Fruit fly (Drosophila melanogaster): ENCODE data around the gene CG4617.

CG4617 gene

dm6 chrX:7073234-7073878 lies 30.9 kb downstream of the CG4617 start (continued):
- no peak for TF ChIP-seq CG1529 (GFP tag; optimal IDR thresholded peaks at IDR 0.05)
- TF ChIP-seq salm (tag; optimal IDR thresholded peaks at IDR 0.05): no peak
- TF ChIP-seq CG15601 (tag; optimal IDR thresholded peaks at IDR 0.05): peak; percentile 15
- no peak for TF ChIP-seq CG7745 (tag; optimal IDR thresholded peaks at IDR 0.05)
- TF ChIP-seq lmd (GFP tag; IDR thresholded peaks at IDR 0.05): no peak
- TF ChIP-seq Pdp1 (GFP tag; optimal IDR thresholded peaks at IDR 0.05): peak in 1 of 2 experiments; percentile 61
- TF ChIP-seq pita (GFP tag; optimal IDR thresholded peaks at IDR 0.05): no peak
- no peak for TF ChIP-seq Spps (tag; optimal IDR thresholded peaks at IDR 0.05)
- TF ChIP-seq exex (tag; optimal IDR thresholded peaks at IDR 0.05): peak; percentile 79
- TF ChIP-seq CG2129 (GFP tag; IDR thresholded peaks at IDR 0.05; ENCODE audit: partially characterized antibody): no peak
- peak; percentile 29 for TF ChIP-seq CG34376 (GFP tag; optimal IDR thresholded peaks at IDR 0.05)
- no peak for TF ChIP-seq CG10267 (tag; optimal IDR thresholded peaks at IDR 0.05)
- no peak for TF ChIP-seq nerfin-2 (GFP tag; IDR thresholded peaks at IDR 0.05; ENCODE audit: partially characterized antibody)
- no peak for TF ChIP-seq pzg (GFP tag; optimal IDR thresholded peaks at IDR 0.05)
- TF ChIP-seq Nf-YB (GFP tag; optimal IDR thresholded peaks at IDR 0.05): no peak
- TF ChIP-seq wor (GFP tag; IDR thresholded peaks at IDR 0.05): no peak
- no peak for TF ChIP-seq chn (GFP tag; optimal IDR thresholded peaks at IDR 0.05)
- no peak for TF ChIP-seq Hr78 (GFP tag; optimal IDR thresholded peaks at IDR 0.05)
- TF ChIP-seq psq (GFP tag; optimal IDR thresholded peaks at IDR 0.05): no peak
- no peak for TF ChIP-seq Fer1 (GFP tag; optimal IDR thresholded peaks at IDR 0.05)
- no peak for TF ChIP-seq stc (GFP tag; IDR thresholded peaks at IDR 0.05)
- TF ChIP-seq pfk (GFP tag; optimal IDR thresholded peaks at IDR 0.05): no peak
- peak; percentile 82 for TF ChIP-seq grn (GFP tag; optimal IDR thresholded peaks at IDR 0.05)
- no peak for TF ChIP-seq Hsf (GFP tag; optimal IDR thresholded peaks at IDR 0.05)
- TF ChIP-seq CG14014 (GFP tag; IDR thresholded peaks at IDR 0.05): no peak
- TF ChIP-seq ftz-f1 (GFP tag; optimal IDR thresholded peaks at IDR 0.05): no peak
- TF ChIP-seq emc (GFP tag; optimal IDR thresholded peaks at IDR 0.05): no peak
- no peak for TF ChIP-seq stwl (tag; optimal IDR thresholded peaks at IDR 0.05)
- TF ChIP-seq Dip2 (GFP tag; IDR thresholded peaks at IDR 0.05): no peak
- no peak for TF ChIP-seq CG31365 (tag; optimal IDR thresholded peaks at IDR 0.05)
- TF ChIP-seq ro (GFP tag; IDR thresholded peaks at IDR 0.05): no peak
- no peak for TF ChIP-seq ken (GFP tag; IDR thresholded peaks at IDR 0.05)
- TF ChIP-seq Doc2 (GFP tag; IDR thresholded peaks at IDR 0.05): no peak
- TF ChIP-seq Abd-B (GFP tag; optimal IDR thresholded peaks at IDR 0.05): no peak
- TF ChIP-seq Lpt (GFP tag; optimal IDR thresholded peaks at IDR 0.05): no peak
- TF ChIP-seq Myb (GFP tag; optimal IDR thresholded peaks at IDR 0.05): no peak
- no peak for TF ChIP-seq CG12071 (GFP tag; optimal IDR thresholded peaks at IDR 0.05)
- peak; percentile 70 for TF ChIP-seq cwo (GFP tag; optimal IDR thresholded peaks at IDR 0.05)
- TF ChIP-seq amos (GFP tag; IDR thresholded peaks at IDR 0.05; ENCODE audit: partially characterized antibody): peak; percentile 33; the same call in 1 of the 2 replicates
- TF ChIP-seq bbx (GFP tag; IDR thresholded peaks at IDR 0.05; ENCODE audit: partially characterized antibody): no peak
- TF ChIP-seq CG32767 (GFP tag; IDR thresholded peaks at IDR 0.05): no peak
- no peak for TF ChIP-seq Xbp1 (GFP tag; optimal IDR thresholded peaks at IDR 0.05)
- TF ChIP-seq HmgZ (tag; optimal IDR thresholded peaks at IDR 0.05): no peak
- TF ChIP-seq sna (GFP tag; IDR thresholded peaks at IDR 0.05; ENCODE audit: partially characterized antibody): no peak
- TF ChIP-seq tx (GFP tag; optimal IDR thresholded peaks at IDR 0.05): no peak
- no peak for TF ChIP-seq her (GFP tag; optimal IDR thresholded peaks at IDR 0.05)
- no peak for TF ChIP-seq C15 (GFP tag; IDR thresholded peaks at IDR 0.05)
- peak; percentile 60 for TF ChIP-seq Deaf1 (tag; optimal IDR thresholded peaks at IDR 0.05)
- TF ChIP-seq esg (GFP tag; conservative IDR thresholded peaks at IDR 0.05): no peak
- TF ChIP-seq sug (tag; optimal IDR thresholded peaks at IDR 0.05): peak; percentile 54

Measured in whole organism, embryonic.